Worm (Caenorhabditis elegans) whole organism, L3 larva: ENCODE results near the gene R04E5.8.

Source experiments
- ama-1 ChIP-seq: fragments of 150-350 bp; optimal IDR thresholded peaks from 2 replicates; lab custom pipeline; 2018
- elt-1 ChIP-seq: fragments of 150-350 bp; optimal IDR thresholded peaks from 2 replicates; lab custom pipeline; 2014; ENCODE audit warnings: missing biosample characterization, missing genetic modification characterization
- elt-3 ChIP-seq, 3 experiments: fragments of 150-350 bp in 1 of 3; sonication (generic microtip) in 2 of 3; optimal IDR thresholded peaks; 2 replicates in 2 of 3; 4 replicates in 1 of 3; lab custom pipeline; 2014 to 2017; ENCODE audit warnings: missing biosample characterization in 3 of 3, missing genetic modification characterization in 3 of 3
- hmg-11 ChIP-seq: sonication (generic microtip); optimal IDR thresholded peaks from 2 replicates; lab custom pipeline; 2016; ENCODE audit warnings: missing genetic modification characterization, missing compliant biosample characterization
- mdl-1 ChIP-seq: fragments of 150-350 bp; optimal IDR thresholded peaks from 2 replicates; lab custom pipeline; 2014; ENCODE audit warnings: missing biosample characterization, missing genetic modification characterization
- nfya-1 ChIP-seq: sonication (generic microtip); optimal IDR thresholded peaks from 2 replicates; lab custom pipeline; 2017; ENCODE audit warnings: missing genetic modification characterization, mild to moderate bottlenecking, missing compliant biosample characterization, antibody characterized with exemption, moderate library complexity; ENCODE audit not compliant: insufficient read depth
- nhr-28 ChIP-seq: fragments of 150-350 bp; optimal IDR thresholded peaks from 2 replicates; lab custom pipeline; 2014; ENCODE audit warnings: missing biosample characterization, missing genetic modification characterization
- nhr-76 ChIP-seq: fragments of 150-350 bp; sonication (generic microtip); optimal IDR thresholded peaks from 5 replicates; lab custom pipeline; 2014; ENCODE audit warnings: missing biosample characterization, missing genetic modification characterization
- skn-1 ChIP-seq: fragments of 150-350 bp; optimal IDR thresholded peaks from 2 replicates; lab custom pipeline; 2014; ENCODE audit warnings: missing biosample characterization, missing genetic modification characterization
- unc-39 ChIP-seq: sonication (generic microtip); optimal IDR thresholded peaks from 4 replicates; lab custom pipeline; 2017; ENCODE audit warnings: missing biosample characterization, missing genetic modification characterization

- TF ChIP-seq ama-1 (lab: Kevin White, UChicago) (no peak), nhr-76 (tag; lab: Kevin White, UChicago) (no peak), unc-39 (tag; lab: Kevin White, UChicago) (no peak), skn-1 (no peak), nhr-28 (tag; lab: Kevin White, UChicago) (no peak), mdl-1 (tag; lab: Kevin White, UChicago) (no peak), elt-1 (tag; lab: Kevin White, UChicago) (no peak), hmg-11 (tag; lab: Kevin White, UChicago) (no peak), elt-3 (tag; optimal IDR thresholded peaks at IDR 0.05; lab: Kevin White, UChicago) (no peak), nfya-1 (tag; lab: Kevin White, UChicago) (no peak)
Observed at ce11 chrX:8843988-8844387, 38.1 kb upstream of the R04E5.8 start, which contains the start of gene ubc-23.
